Fruit fly (Drosophila melanogaster): ENCODE data around the gene phr6-4.

phr6-4 gene

dm6 chr2L:20640617-20641016 lies 5.0 kb downstream of the phr6-4 start, which contains the start of gene Sfp38D:
TSS of gene Sfp38D (plus strand) at chr2L:20640917.
- TF ChIP-seq Clk (GFP tag; optimal IDR thresholded peaks at IDR 0.05): no peak
- TF ChIP-seq CG5204 (GFP tag; optimal IDR thresholded peaks at IDR 0.05): no peak
- no peak for TF ChIP-seq kay (GFP tag; ENCODE audit: borderline replicate concordance)
- no peak for TF ChIP-seq CG33017 (tag; optimal IDR thresholded peaks at IDR 0.05)
- no peak for TF ChIP-seq toe (GFP tag; optimal IDR thresholded peaks at IDR 0.05)
- no peak for TF ChIP-seq cnc (optimal IDR thresholded peaks at IDR 0.05)
- no peak for TF ChIP-seq CG12768 (GFP tag; optimal IDR thresholded peaks at IDR 0.05)
- no peak for TF ChIP-seq ovo (GFP tag; optimal IDR thresholded peaks at IDR 0.05)
- TF ChIP-seq CG7101 (tag; optimal IDR thresholded peaks at IDR 0.05): no peak
- no peak for TF ChIP-seq pad (GFP tag; optimal IDR thresholded peaks at IDR 0.05)
- no peak for TF ChIP-seq CG7045 (GFP tag; optimal IDR thresholded peaks at IDR 0.05)
- no peak for TF ChIP-seq CG14711 (tag; optimal IDR thresholded peaks at IDR 0.05)
- no peak for TF ChIP-seq Crg-1 (GFP tag; optimal IDR thresholded peaks at IDR 0.05)
- no peak for TF ChIP-seq Mnt (GFP tag; optimal IDR thresholded peaks at IDR 0.05)
- TF ChIP-seq cic (GFP tag; optimal IDR thresholded peaks at IDR 0.05): no peak
- TF ChIP-seq CG11617 (GFP tag; optimal IDR thresholded peaks at IDR 0.05): no peak
- TF ChIP-seq Hr96 (GFP tag; optimal IDR thresholded peaks at IDR 0.05): no peak
- no peak for TF ChIP-seq tj (GFP tag; optimal IDR thresholded peaks at IDR 0.05)
- TF ChIP-seq CG1620 (GFP tag; optimal IDR thresholded peaks at IDR 0.05): no peak
- TF ChIP-seq bab1 (GFP tag; optimal IDR thresholded peaks at IDR 0.05): no peak

- TF ChIP-seq tj (GFP tag; optimal IDR thresholded peaks at IDR 0.05) (no peak), cic (GFP tag; optimal IDR thresholded peaks at IDR 0.05) (no peak), kay (GFP tag; ENCODE audit: borderline replicate concordance) (no peak), CG14711 (tag; optimal IDR thresholded peaks at IDR 0.05) (no peak), CG33017 (tag; optimal IDR thresholded peaks at IDR 0.05) (no peak), CG7045 (GFP tag; optimal IDR thresholded peaks at IDR 0.05) (no peak), CG7101 (tag; optimal IDR thresholded peaks at IDR 0.05) (no peak), Hr96 (GFP tag; optimal IDR thresholded peaks at IDR 0.05) (no peak), toe (GFP tag; optimal IDR thresholded peaks at IDR 0.05) (no peak), ovo (GFP tag; optimal IDR thresholded peaks at IDR 0.05) (no peak), CG1620 (GFP tag; optimal IDR thresholded peaks at IDR 0.05) (no peak), CG5204 (GFP tag; optimal IDR thresholded peaks at IDR 0.05) (no peak)
Measured at dm6 chr2L:20639821-20640220, 5.8 kb downstream of the phr6-4 start, which contains the start of gene CG31680. TSS of gene CG31680 (plus strand) at chr2L:20640121.

dm6 chr2L:20638413-20638812 lies 7.2 kb downstream of the phr6-4 start:
- TF ChIP-seq toe (GFP tag; optimal IDR thresholded peaks at IDR 0.05) (no peak), CG33017 (tag; optimal IDR thresholded peaks at IDR 0.05) (no peak), ovo (GFP tag; optimal IDR thresholded peaks at IDR 0.05) (no peak), Crg-1 (GFP tag; optimal IDR thresholded peaks at IDR 0.05) (no peak), pad (GFP tag; optimal IDR thresholded peaks at IDR 0.05) (no peak), CG12768 (GFP tag; optimal IDR thresholded peaks at IDR 0.05) (no peak), CG11617 (GFP tag; optimal IDR thresholded peaks at IDR 0.05) (no peak), tj (GFP tag; optimal IDR thresholded peaks at IDR 0.05) (no peak), CG14711 (tag; optimal IDR thresholded peaks at IDR 0.05) (no peak)

dm6 chr2L:20634215-20634614 lies 11.4 kb downstream of the phr6-4 start, which contains the start of gene CG17472:
TSS of gene CG17472 (plus strand) at chr2L:20634515.
- TF ChIP-seq CG14711 (tag; optimal IDR thresholded peaks at IDR 0.05) (no peak), cic (GFP tag; optimal IDR thresholded peaks at IDR 0.05) (no peak)

- no peak for TF ChIP-seq kay (GFP tag; ENCODE audit: borderline replicate concordance)
- no peak for TF ChIP-seq ovo (GFP tag; optimal IDR thresholded peaks at IDR 0.05)
- no peak for TF ChIP-seq Clk (GFP tag; optimal IDR thresholded peaks at IDR 0.05)
- no peak for TF ChIP-seq Mnt (GFP tag; optimal IDR thresholded peaks at IDR 0.05)
- no peak for TF ChIP-seq CG11617 (GFP tag; optimal IDR thresholded peaks at IDR 0.05)
- TF ChIP-seq cnc (optimal IDR thresholded peaks at IDR 0.05): no peak
- no peak for TF ChIP-seq bab1 (GFP tag; optimal IDR thresholded peaks at IDR 0.05)
- no peak for TF ChIP-seq toe (GFP tag; optimal IDR thresholded peaks at IDR 0.05)
- TF ChIP-seq CG5204 (GFP tag; optimal IDR thresholded peaks at IDR 0.05): no peak
- TF ChIP-seq CG12768 (GFP tag; optimal IDR thresholded peaks at IDR 0.05): no peak
- TF ChIP-seq CG33017 (tag; optimal IDR thresholded peaks at IDR 0.05): no peak
Measured at dm6 chr2L:20614222-20614621, 31.4 kb downstream of the phr6-4 start, which contains the start of gene CG15475. TSS of gene CG15475 (plus strand) at chr2L:20614522.

dm6 chr2L:20604096-20604495 lies 41.5 kb downstream of the phr6-4 start, which contains the start of gene CG31677:
TSS of gene CG31677 (minus strand) at chr2L:20604196.
- TF ChIP-seq CG14711 (tag; optimal IDR thresholded peaks at IDR 0.05): no peak
- TF ChIP-seq ovo (GFP tag; optimal IDR thresholded peaks at IDR 0.05): no peak
- no peak for TF ChIP-seq CG7101 (tag; optimal IDR thresholded peaks at IDR 0.05)
- no peak for TF ChIP-seq Crg-1 (GFP tag; optimal IDR thresholded peaks at IDR 0.05)
- TF ChIP-seq CG11617 (GFP tag; optimal IDR thresholded peaks at IDR 0.05): no peak
- TF ChIP-seq Clk (GFP tag; optimal IDR thresholded peaks at IDR 0.05): no peak
- TF ChIP-seq bab1 (GFP tag; optimal IDR thresholded peaks at IDR 0.05): no peak
- no peak for TF ChIP-seq cic (GFP tag; optimal IDR thresholded peaks at IDR 0.05)
- TF ChIP-seq CG5204 (GFP tag; optimal IDR thresholded peaks at IDR 0.05): no peak
- no peak for TF ChIP-seq pad (GFP tag; optimal IDR thresholded peaks at IDR 0.05)
- TF ChIP-seq Mnt (GFP tag; optimal IDR thresholded peaks at IDR 0.05): no peak
- no peak for TF ChIP-seq toe (GFP tag; optimal IDR thresholded peaks at IDR 0.05)
- TF ChIP-seq cnc (optimal IDR thresholded peaks at IDR 0.05): no peak
- TF ChIP-seq CG1620 (GFP tag; optimal IDR thresholded peaks at IDR 0.05): no peak
- TF ChIP-seq Hr96 (GFP tag; optimal IDR thresholded peaks at IDR 0.05): no peak
- no peak for TF ChIP-seq kay (GFP tag; ENCODE audit: borderline replicate concordance)

- no peak for TF ChIP-seq bab1 (GFP tag; optimal IDR thresholded peaks at IDR 0.05)
- no peak for TF ChIP-seq ovo (GFP tag; optimal IDR thresholded peaks at IDR 0.05)
- TF ChIP-seq tj (GFP tag; optimal IDR thresholded peaks at IDR 0.05): no peak
- TF ChIP-seq cic (GFP tag; optimal IDR thresholded peaks at IDR 0.05): no peak
- no peak for TF ChIP-seq Clk (GFP tag; optimal IDR thresholded peaks at IDR 0.05)
- no peak for TF ChIP-seq CG7045 (GFP tag; optimal IDR thresholded peaks at IDR 0.05)
- no peak for TF ChIP-seq Hr96 (GFP tag; optimal IDR thresholded peaks at IDR 0.05)
- no peak for TF ChIP-seq toe (GFP tag; optimal IDR thresholded peaks at IDR 0.05)
- no peak for TF ChIP-seq Mnt (GFP tag; optimal IDR thresholded peaks at IDR 0.05)
- TF ChIP-seq CG5204 (GFP tag; optimal IDR thresholded peaks at IDR 0.05): no peak
Measured at dm6 chr2L:20601282-20601681, 44.3 kb downstream of the phr6-4 start.

All from whole organism, adult.